Worm (Caenorhabditis elegans) whole organism, L4 larva: ENCODE measurements around the gene vha-13.
A peak's percentile ranks its signal among the peaks of the same experiment; 100 is the strongest.

ENCODE experiments used
- F26F4.8 ChIP-seq: fragments of 200-800 bp; sonication (Bioruptor generic); conservative IDR thresholded peaks from 2 replicates; pipeline ENCODE4 v1.3.6; 2022; ENCODE audit warnings: missing genetic modification characterization, missing compliant biosample characterization
- F37D6.2 ChIP-seq: sonication (generic microtip); optimal IDR thresholded peaks from 2 replicates; lab custom pipeline; 2016; ENCODE audit warnings: mild to moderate bottlenecking, missing genetic modification characterization, missing compliant biosample characterization
- Y48G9A.11 ChIP-seq: fragments of 200-800 bp; sonication (Bioruptor generic); IDR thresholded peaks from 2 replicates; pipeline ENCODE4 v1.3.6; 2022; ENCODE audit warnings: missing genetic modification reagents, missing genetic modification characterization, missing compliant biosample characterization
- Y5F2A.4 ChIP-seq: fragments of 200-800 bp; sonication (Bioruptor generic); optimal IDR thresholded peaks from 2 replicates; lab custom pipeline; 2018; ENCODE audit warnings: mild to moderate bottlenecking, missing genetic modification characterization, missing compliant biosample characterization
- ZK546.5 ChIP-seq, 2 experiments: sonication (generic microtip); optimal IDR thresholded peaks; 2 replicates each; lab custom pipeline; 2017; ENCODE audit warnings: missing biosample characterization in 2 of 2, missing genetic modification characterization in 2 of 2
- aha-1 ChIP-seq: fragments of 150-350 bp; peaks from one replicate; lab custom pipeline; 2014; ENCODE audit warnings: missing biosample characterization, missing genetic modification characterization
- aly-2 ChIP-seq: sonication (generic microtip); optimal IDR thresholded peaks from 2 replicates; lab custom pipeline; 2018; ENCODE audit warnings: missing biosample characterization, missing genetic modification characterization
- ceh-28 ChIP-seq: fragments of 150-350 bp; optimal IDR thresholded peaks from 2 replicates; lab custom pipeline; 2014; ENCODE audit warnings: missing biosample characterization, missing genetic modification reagents, missing genetic modification characterization
- ceh-32 ChIP-seq: sonication (generic microtip); optimal IDR thresholded peaks from 2 replicates; lab custom pipeline; 2016; ENCODE audit warnings: mild to moderate bottlenecking, missing genetic modification characterization, missing compliant biosample characterization; ENCODE audit not compliant: poor library complexity
- ceh-82 ChIP-seq: sonication (generic microtip); optimal IDR thresholded peaks from 2 replicates; lab custom pipeline; 2017; ENCODE audit warnings: missing biosample characterization, missing genetic modification characterization
- cey-2 ChIP-seq: sonication (generic microtip); optimal IDR thresholded peaks from 3 replicates; lab custom pipeline; 2017; ENCODE audit warnings: missing genetic modification characterization, mild to moderate bottlenecking, missing compliant biosample characterization, antibody characterized with exemption, borderline replicate concordance; ENCODE audit not compliant: insufficient read depth
- daf-16 ChIP-seq, 3 experiments: sonication (generic microtip); optimal IDR thresholded peaks; 2 replicates each; lab custom pipeline; 2016 to 2017; ENCODE audit warnings: missing genetic modification characterization in 3 of 3, missing genetic modification reagents in 3 of 3, mild to moderate bottlenecking in 2 of 3, missing compliant biosample characterization in 2 of 3, missing biosample characterization in 1 of 3, moderate library complexity in 1 of 3
- daf-19 ChIP-seq: fragments of 200-800 bp; sonication (Bioruptor generic); conservative IDR thresholded peaks from 2 replicates; pipeline ENCODE4 v1.3.6; 2022; ENCODE audit warnings: missing genetic modification characterization, missing compliant biosample characterization
- dmd-6 ChIP-seq: fragments of 200-800 bp; sonication (Bioruptor generic); IDR thresholded peaks from 2 replicates; pipeline ENCODE4 v1.3.6; 2022; ENCODE audit warnings: missing genetic modification reagents, missing genetic modification characterization, missing compliant biosample characterization
- dmd-8 ChIP-seq: fragments of 200-800 bp; sonication (Bioruptor generic); IDR thresholded peaks from 2 replicates; pipeline ENCODE4 v1.3.6; 2022; ENCODE audit warnings: missing genetic modification characterization, missing compliant biosample characterization
- dmd-9 ChIP-seq: fragments of 200-800 bp; sonication (Bioruptor generic); IDR thresholded peaks from 2 replicates; pipeline ENCODE4 v1.3.6; 2022; ENCODE audit warnings: missing genetic modification reagents, missing genetic modification characterization, missing compliant biosample characterization
- hif-1 ChIP-seq, 2 experiments: sonication (generic microtip); optimal IDR thresholded peaks; 2 replicates each; lab custom pipeline; 2016 to 2017; ENCODE audit warnings: missing compliant biosample characterization in 2 of 2, missing genetic modification characterization in 2 of 2, missing genetic modification reagents in 2 of 2, missing genotype in 2 of 2, mild to moderate bottlenecking in 1 of 2
- hlh-30 ChIP-seq: sonication (generic microtip); optimal IDR thresholded peaks from 2 replicates; lab custom pipeline; 2017; ENCODE audit warnings: antibody characterized with exemption, mild to moderate bottlenecking, missing genetic modification characterization, missing compliant biosample characterization; ENCODE audit not compliant: insufficient read depth
- hmg-1.1 ChIP-seq: fragments of 200-800 bp; sonication (Bioruptor generic); IDR thresholded peaks from 2 replicates; pipeline ENCODE4 v1.3.6; 2022; ENCODE audit warnings: missing genetic modification reagents, missing genetic modification characterization, missing compliant biosample characterization
- lim-7 ChIP-seq: fragments of 200-800 bp; sonication (Bioruptor generic); IDR thresholded peaks from 2 replicates; pipeline ENCODE4 v1.3.6; 2022; ENCODE audit warnings: missing genetic modification characterization, missing compliant biosample characterization
- lin-1 ChIP-seq: fragments of 200-800 bp; sonication (Bioruptor generic); IDR thresholded peaks from 2 replicates; pipeline ENCODE4 v1.3.6; 2022; ENCODE audit warnings: missing genetic modification reagents, missing genetic modification characterization, missing compliant biosample characterization
- lin-15B ChIP-seq: fragments of 150-350 bp; sonication (generic microtip); optimal IDR thresholded peaks from 3 replicates; lab custom pipeline; 2014; ENCODE audit warnings: missing biosample characterization, missing genetic modification characterization
- lin-39 ChIP-seq: fragments of 150-350 bp; optimal IDR thresholded peaks from 2 replicates; lab custom pipeline; 2014; ENCODE audit warnings: missing biosample characterization, missing genetic modification reagents, missing genetic modification characterization
- madf-5 ChIP-seq, 2 experiments: fragments of 200-800 bp; sonication (Bioruptor generic); IDR thresholded peaks; 2 replicates each; pipeline ENCODE4 v1.3.6; 2022; ENCODE audit warnings: missing compliant biosample characterization in 2 of 2, missing genetic modification characterization in 2 of 2
- mdl-1 ChIP-seq, 2 experiments: fragments of 150-350 bp in 1 of 2; sonication (generic microtip) in 1 of 2; optimal IDR thresholded peaks; 2 replicates each; lab custom pipeline; 2014 to 2017; ENCODE audit warnings: missing biosample characterization in 2 of 2, missing genetic modification characterization in 2 of 2
- mxl-3 ChIP-seq: fragments of 200-800 bp; sonication (Bioruptor generic); optimal IDR thresholded peaks from 2 replicates; lab custom pipeline; 2018; ENCODE audit warnings: mild to moderate bottlenecking, missing genetic modification characterization, missing compliant biosample characterization
- nhr-10 ChIP-seq: fragments of 150-350 bp; optimal IDR thresholded peaks from 2 replicates; lab custom pipeline; 2014; ENCODE audit warnings: missing biosample characterization, missing genetic modification characterization
- nhr-11 ChIP-seq: fragments of 150-350 bp; optimal IDR thresholded peaks from 2 replicates; lab custom pipeline; 2014; ENCODE audit warnings: missing biosample characterization, missing genetic modification characterization
- nhr-111 ChIP-seq: fragments of 200-800 bp; sonication (Bioruptor generic); optimal IDR thresholded peaks from 2 replicates; lab custom pipeline; 2018; ENCODE audit warnings: mild to moderate bottlenecking, missing genetic modification characterization, missing compliant biosample characterization
- nhr-28 ChIP-seq: fragments of 150-350 bp; optimal IDR thresholded peaks from 2 replicates; lab custom pipeline; 2014; ENCODE audit warnings: missing biosample characterization, missing genetic modification characterization
- nhr-41 ChIP-seq: fragments of 200-800 bp; sonication (Bioruptor generic); IDR thresholded peaks from 2 replicates; pipeline ENCODE4 v1.3.6; 2022; ENCODE audit warnings: missing genetic modification reagents, missing genetic modification characterization, missing compliant biosample characterization
- nhr-48 ChIP-seq: sonication (generic microtip); optimal IDR thresholded peaks from 2 replicates; lab custom pipeline; 2016; ENCODE audit warnings: mild to moderate bottlenecking, missing genetic modification characterization, missing compliant biosample characterization
- nhr-76 ChIP-seq: fragments of 150-350 bp; optimal IDR thresholded peaks from 2 replicates; lab custom pipeline; 2014; ENCODE audit warnings: missing biosample characterization, missing genetic modification characterization
- nhr-77 ChIP-seq: fragments of 150-350 bp; optimal IDR thresholded peaks from 2 replicates; lab custom pipeline; 2014; ENCODE audit warnings: missing biosample characterization, missing genetic modification characterization
- pha-4 ChIP-seq, 2 experiments: fragments of 150-350 bp in 1 of 2; fragments of 200-800 bp in 1 of 2; sonication (Bioruptor generic) in 1 of 2; IDR thresholded peaks in 1 of 2; optimal IDR thresholded peaks in 1 of 2; 2 replicates each; pipeline versions ENCODE4 v1.3.6 to Lab custom; 2014 to 2022; ENCODE audit warnings: missing genetic modification characterization in 2 of 2, missing genetic modification reagents in 2 of 2, missing biosample characterization in 1 of 2, missing compliant biosample characterization in 1 of 2
- php-3 ChIP-seq: fragments of 200-800 bp; sonication (Bioruptor generic); IDR thresholded peaks from 2 replicates; pipeline ENCODE4 v1.3.6; 2022; ENCODE audit warnings: missing genetic modification reagents, missing genetic modification characterization, missing compliant biosample characterization
- pqm-1 ChIP-seq: sonication (generic microtip); optimal IDR thresholded peaks from 2 replicates; lab custom pipeline; 2017; ENCODE audit warnings: missing biosample characterization, missing genetic modification characterization
- sdz-12 ChIP-seq: fragments of 200-800 bp; sonication (Bioruptor generic); optimal IDR thresholded peaks from 2 replicates; lab custom pipeline; 2018; ENCODE audit warnings: mild to moderate bottlenecking, missing genetic modification characterization, missing compliant biosample characterization
- set-16 ChIP-seq: fragments of 200-800 bp; sonication (Bioruptor generic); IDR thresholded peaks from 2 replicates; pipeline ENCODE4 v1.3.6; 2022; ENCODE audit warnings: missing genetic modification reagents, missing genetic modification characterization, missing compliant biosample characterization
- snpc-1.2 ChIP-seq: fragments of 200-800 bp; sonication (Bioruptor generic); IDR thresholded peaks from 2 replicates; pipeline ENCODE4 v1.3.6; 2022; ENCODE audit warnings: missing genetic modification reagents, missing genetic modification characterization, missing compliant biosample characterization
- spr-3 ChIP-seq: fragments of 200-800 bp; sonication (Bioruptor generic); optimal IDR thresholded peaks from 2 replicates; lab custom pipeline; 2018; ENCODE audit warnings: mild to moderate bottlenecking, missing genetic modification characterization, missing compliant biosample characterization
- unc-130 ChIP-seq: sonication (generic microtip); optimal IDR thresholded peaks from 2 replicates; lab custom pipeline; 2016; ENCODE audit warnings: missing genetic modification reagents, missing genetic modification characterization, missing compliant biosample characterization
- unc-39 ChIP-seq: sonication (generic microtip); optimal IDR thresholded peaks from 2 replicates; lab custom pipeline; 2017; ENCODE audit warnings: missing biosample characterization, missing genetic modification characterization
- unc-62 ChIP-seq, 3 experiments: fragments of 150-350 bp in 1 of 3; sonication (generic microtip); optimal IDR thresholded peaks in 2 of 3; peaks in 1 of 3; 1 replicate in 1 of 3; 2 replicates in 2 of 3; lab custom pipeline; 2014 to 2017; ENCODE audit warnings: missing biosample characterization in 3 of 3, missing genetic modification characterization in 3 of 3, missing genetic modification reagents in 3 of 3, missing genotype in 1 of 3
- vab-7 ChIP-seq: fragments of 200-800 bp; sonication (Bioruptor generic); IDR thresholded peaks from 2 replicates; pipeline ENCODE4 v1.3.6; 2022; ENCODE audit warnings: missing genetic modification reagents, missing genetic modification characterization, missing compliant biosample characterization
- zag-1 ChIP-seq: fragments of 150-350 bp; optimal IDR thresholded peaks from 2 replicates; lab custom pipeline; 2014; ENCODE audit warnings: missing biosample characterization, missing genetic modification characterization
- zfp-2 ChIP-seq: sonication (generic microtip); optimal IDR thresholded peaks from 2 replicates; lab custom pipeline; 2016; ENCODE audit warnings: mild to moderate bottlenecking, missing genetic modification characterization, missing compliant biosample characterization

The vha-13 gene

DNA sequence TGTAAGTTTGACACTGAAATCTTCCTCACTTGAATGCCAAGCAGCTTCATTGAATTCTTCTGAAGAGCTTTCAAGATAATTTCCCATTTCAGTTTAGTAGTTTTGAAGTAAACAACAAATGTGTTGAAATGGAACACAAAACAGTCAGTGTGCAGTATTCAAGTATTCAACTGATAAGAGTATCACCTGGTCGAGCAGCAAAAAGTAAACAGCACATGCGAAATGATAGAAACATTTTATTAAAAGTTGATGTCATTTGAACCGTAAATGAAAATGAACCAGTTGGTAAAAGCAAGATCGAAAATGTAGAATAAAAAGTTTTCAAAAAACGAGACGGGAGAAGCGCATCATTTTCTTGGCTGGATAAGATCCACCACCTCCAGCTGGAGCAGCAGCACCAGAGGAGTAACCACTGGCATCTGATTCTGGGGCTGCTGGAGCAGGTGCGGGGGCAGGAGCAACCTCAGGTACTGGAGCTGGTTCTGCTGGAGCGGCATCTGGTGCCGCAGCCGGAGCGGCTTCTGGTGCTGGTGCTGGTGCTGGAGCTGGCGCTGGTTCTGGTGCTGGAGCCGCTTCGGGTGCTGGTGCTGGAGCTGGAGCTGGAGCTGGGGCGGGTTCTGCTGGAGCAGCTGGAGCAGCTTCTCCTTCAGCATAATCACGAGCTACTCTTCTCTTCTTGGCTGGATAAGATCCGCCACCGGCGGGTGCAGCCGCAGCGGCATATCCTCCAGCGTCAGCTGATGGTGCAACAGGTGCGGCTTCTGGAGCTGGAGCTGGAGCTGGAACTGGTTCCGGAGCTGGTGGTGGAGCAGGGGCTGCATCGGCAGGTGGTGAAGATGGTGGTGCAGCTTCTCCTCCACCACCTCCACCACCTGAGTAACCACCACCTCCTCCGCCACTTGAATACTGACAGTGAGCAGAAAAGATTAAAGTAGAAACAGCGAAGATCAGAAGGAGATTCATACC is 26.7 kb upstream of the vha-13 start, which contains the start of the genes F47B8.4 and F47B8.18:
TSS of gene F47B8.4 (minus strand) at position 172 of the 966 bp plus-strand sequence.
TSS of gene F47B8.18 (minus strand) at position 963 of the 966 bp plus-strand sequence.
- 0 out of 2 replicates have a peak, but pooled peaks have one; percentile 3 for TF ChIP-seq F26F4.8
- TF ChIP-seq hlh-30, result peak; percentile 45
- TF ChIP-seq ceh-82, result no peak
- TF ChIP-seq aly-2 (tag; lab: Kevin White, UChicago), result no peak
- TF ChIP-seq Y48G9A.11 (GFP tag; lab: Robert Waterston, UW), result no peak
- no peak for TF ChIP-seq cey-2 (tag; lab: Kevin White, UChicago)
- TF ChIP-seq lin-1 (GFP tag; lab: Robert Waterston, UW), result no peak
- peak; percentile 76 for TF ChIP-seq nhr-28 (tag; lab: Kevin White, UChicago)
- no peak for TF ChIP-seq ceh-32 (tag; lab: Kevin White, UChicago)
- TF ChIP-seq zag-1 (tag; lab: Kevin White, UChicago), result no peak
- TF ChIP-seq lim-7 (GFP tag; lab: Robert Waterston, UW), result peak; percentile 32; the same call in 1 of the 2 replicates
- no peak for TF ChIP-seq nhr-10
- peak; percentile 83 for TF ChIP-seq pqm-1 (tag; lab: Kevin White, UChicago)
- peak; percentile 20 for TF ChIP-seq nhr-77 (tag; lab: Kevin White, UChicago)
- peak in 1 of 2 experiments; percentile 96 for TF ChIP-seq unc-62 (GFP tag; optimal IDR thresholded peaks at IDR 0.05 in 1 of 2; lab: Kevin White, UChicago)
- TF ChIP-seq unc-62 (tag; optimal IDR thresholded peaks at IDR 0.05; lab: Kevin White, UChicago), result no peak
- TF ChIP-seq dmd-8, result no peak
- TF ChIP-seq unc-39 (tag; lab: Kevin White, UChicago), result no peak
- 0 out of 2 replicates have a peak, but pooled peaks have one; percentile 6 for TF ChIP-seq nhr-41 (GFP tag; lab: Robert Waterston, UW)
- no peak for TF ChIP-seq lin-15B (tag; lab: Kevin White, UChicago)
- TF ChIP-seq snpc-1.2 (GFP tag; lab: Robert Waterston, UW), result no peak
- TF ChIP-seq sdz-12 (GFP tag; lab: Kevin White, UChicago), result no peak
- no peak for TF ChIP-seq php-3
- peak; percentile 99 for TF ChIP-seq set-16
- no peak for TF ChIP-seq lin-39
- peak; percentile 76 for TF ChIP-seq aha-1 (tag; lab: Kevin White, UChicago)
- TF ChIP-seq zfp-2, result no peak
- no peak for TF ChIP-seq nhr-76
- no peak for TF ChIP-seq spr-3 (GFP tag; lab: Kevin White, UChicago)
- peak; percentile 90; the same call in 1 of the 2 replicates for TF ChIP-seq pha-4 (GFP tag; IDR thresholded peaks at IDR 0.05; lab: Robert Waterston, UW)
- TF ChIP-seq pha-4 (tag; optimal IDR thresholded peaks at IDR 0.05; lab: Kevin White, UChicago), result no peak
- TF ChIP-seq ZK546.5 (tag; optimal IDR thresholded peaks at IDR 0.05; lab: Kevin White, UChicago), result no peak
- TF ChIP-seq unc-130 (GFP tag; lab: Kevin White, UChicago), result no peak
- no peak for TF ChIP-seq daf-16 (GFP tag; optimal IDR thresholded peaks at IDR 0.05; lab: Kevin White, UChicago)
- peak; percentile 99 for TF ChIP-seq daf-16 (tag; optimal IDR thresholded peaks at IDR 0.05; lab: Kevin White, UChicago)
- no peak for TF ChIP-seq Y5F2A.4
- TF ChIP-seq vab-7, result 0 out of 2 replicates have a peak, but pooled peaks have one; percentile 17
- no peak for TF ChIP-seq hif-1 (tag; optimal IDR thresholded peaks at IDR 0.05; lab: Kevin White, UChicago)
- peak; percentile 13 for TF ChIP-seq mxl-3 (GFP tag; lab: Kevin White, UChicago)
- TF ChIP-seq dmd-9, result 0 out of 2 replicates have a peak, but pooled peaks have one; percentile 33
- TF ChIP-seq madf-5 (GFP tag; IDR thresholded peaks at IDR 0.05; lab: Robert Waterston, UW), result no peak
- peak in 1 of 2 experiments; percentile 53 for TF ChIP-seq mdl-1 (tag; optimal IDR thresholded peaks at IDR 0.05; lab: Kevin White, UChicago)
- peak; percentile 44 for TF ChIP-seq dmd-6 (GFP tag; lab: Robert Waterston, UW)
- no peak for TF ChIP-seq nhr-111 (GFP tag; lab: Kevin White, UChicago)
- TF ChIP-seq F37D6.2 (tag; lab: Kevin White, UChicago), result no peak
- no peak for TF ChIP-seq nhr-48 (tag; lab: Kevin White, UChicago)
- no peak for TF ChIP-seq nhr-11 (tag; lab: Kevin White, UChicago)
- TF ChIP-seq hmg-1.1 (GFP tag; lab: Robert Waterston, UW), result no peak
- TF ChIP-seq ceh-28, result no peak
- no peak for TF ChIP-seq daf-19
